Worm (Caenorhabditis elegans) whole organism, L2 larva: Measurements from ENCODE around the gene F20C5.7.

Experiments
- gmeb-1 ChIP-seq: fragments of 150-350 bp; optimal IDR thresholded peaks from 2 replicates; lab custom pipeline; 2014; ENCODE audit warnings: missing biosample characterization, missing genetic modification characterization
- lin-39 ChIP-seq: fragments of 150-350 bp; optimal IDR thresholded peaks from 2 replicates; lab custom pipeline; 2014; ENCODE audit warnings: missing biosample characterization, missing genetic modification reagents, missing genetic modification characterization
- nhr-237 ChIP-seq: fragments of 150-350 bp; optimal IDR thresholded peaks from 2 replicates; lab custom pipeline; 2014; ENCODE audit warnings: missing biosample characterization, missing genetic modification characterization
- unc-55 ChIP-seq: fragments of 150-350 bp; sonication (generic microtip); optimal IDR thresholded peaks from 3 replicates; lab custom pipeline; 2014; ENCODE audit warnings: missing biosample characterization, missing genetic modification reagents, missing genetic modification characterization
- zag-1 ChIP-seq: fragments of 150-350 bp; optimal IDR thresholded peaks from 2 replicates; lab custom pipeline; 2014; ENCODE audit warnings: missing biosample characterization, missing genetic modification characterization

DNA sequence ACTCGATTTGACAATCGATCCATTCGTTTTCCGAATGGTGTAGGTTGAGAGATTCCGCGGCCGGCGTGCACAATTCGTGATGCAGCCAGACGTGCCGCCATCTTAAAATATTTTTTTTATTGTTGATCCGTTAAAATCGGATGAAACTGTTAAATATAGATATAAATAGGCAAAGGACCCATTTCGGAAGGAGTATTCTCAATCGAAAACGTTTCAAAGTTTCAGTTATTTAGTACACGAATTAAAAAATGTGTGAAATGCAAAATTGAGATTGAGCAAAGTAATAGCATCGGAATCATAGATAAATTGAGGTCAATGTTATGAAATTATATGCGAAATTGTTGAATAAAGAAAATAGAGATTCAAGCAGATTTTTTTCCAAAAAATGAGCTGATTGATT, 5.6 kb downstream of the F20C5.7 start, which contains the start of gene mrps-33:
- no peak for TF ChIP-seq unc-55 (GFP tag; lab: Kevin White, UChicago)
- no peak for TF ChIP-seq lin-39
- TF ChIP-seq gmeb-1 (tag; lab: Kevin White, UChicago), result no peak
- TF ChIP-seq zag-1 (tag; lab: Kevin White, UChicago), result no peak
- TF ChIP-seq nhr-237, result no peak
